Fruit fly (Drosophila melanogaster) Kc167 (cell line): ENCODE measurements around the gene CG12316.

Experiments
- Myc ChIP-seq: fragments of >200 bp; optimal IDR thresholded peaks from 2 replicates; lab custom pipeline; 2017; ENCODE audit warnings: missing external identifiers
- Sin3A ChIP-seq: fragments of >200 bp; optimal IDR thresholded peaks from 2 replicates; lab custom pipeline; 2018; ENCODE audit warnings: missing external identifiers
- h ChIP-seq: fragments of >200 bp; optimal IDR thresholded peaks from 3 replicates; lab custom pipeline; 2018; ENCODE audit warnings: missing external identifiers
- psq ChIP-seq: fragments of >200 bp; optimal IDR thresholded peaks from 2 replicates; lab custom pipeline; 2017; ENCODE audit warnings: missing external identifiers
- ttk ChIP-seq: sonication (Bioruptor generic); optimal IDR thresholded peaks from 2 replicates; lab custom pipeline; 2017; ENCODE audit warnings: missing external identifiers

DNA sequence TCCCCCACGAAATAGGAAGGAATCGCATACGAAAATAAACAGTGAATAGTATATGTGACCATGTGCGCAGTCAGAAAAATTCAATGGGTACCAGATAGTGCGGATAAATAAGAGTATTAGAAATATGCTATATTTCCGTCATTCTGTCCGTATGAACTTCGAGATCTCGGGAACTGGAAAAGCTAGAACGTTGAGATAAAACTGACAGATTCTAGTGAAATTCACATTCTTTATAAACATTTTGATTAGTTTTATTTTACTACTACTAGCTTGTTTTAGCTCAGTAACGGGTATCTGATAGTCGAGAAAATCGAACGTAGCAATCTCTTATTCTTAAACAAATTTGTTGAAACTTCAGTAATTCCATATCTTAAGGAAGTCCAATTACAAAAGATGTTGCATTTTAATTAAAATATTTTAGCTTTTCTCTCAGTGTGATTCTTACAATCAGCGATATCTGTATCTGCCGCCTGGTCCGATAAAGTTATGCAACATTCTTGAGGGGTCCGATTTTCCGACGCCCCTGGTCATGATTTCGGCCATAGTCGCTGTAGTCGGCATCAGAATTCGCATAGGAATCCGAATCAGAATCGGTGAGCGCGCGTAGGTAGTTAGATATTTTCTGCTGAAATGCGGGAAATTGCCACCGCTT lies 35.8 kb upstream of the CG12316 start:
- TF ChIP-seq h (lab: Kevin White, UChicago): no peak
- no peak for TF ChIP-seq ttk (lab: Kevin White, UChicago)
- TF ChIP-seq Sin3A (lab: Kevin White, UChicago): no peak
- TF ChIP-seq Myc: no peak
- no peak for TF ChIP-seq psq (lab: Kevin White, UChicago)
